Worm (Caenorhabditis elegans): Measurements from ENCODE around the gene kcnl-4.

kcnl-4 gene

ce11 chrV:14491097-14491496 is 39.8 kb upstream of the kcnl-4 start:
- TF ChIP-seq ceh-82 (tag; optimal IDR thresholded peaks at IDR 0.05) (no peak), nhr-23 (tag; optimal IDR thresholded peaks at IDR 0.05) (no peak), hmg-11 (tag; optimal IDR thresholded peaks at IDR 0.05) (no peak), nhr-43 (tag; optimal IDR thresholded peaks at IDR 0.05; ENCODE audit: poor library complexity, severe bottlenecking) (no peak), pha-4 (tag; optimal IDR thresholded peaks at IDR 0.05) (no peak), zag-1 (tag; optimal IDR thresholded peaks at IDR 0.05) (no peak), nhr-76 (tag; optimal IDR thresholded peaks at IDR 0.05) (no peak), nhr-11 (tag; optimal IDR thresholded peaks at IDR 0.05) (no peak), lsy-12 (tag; optimal IDR thresholded peaks at IDR 0.05) (no peak), eor-1 (tag; optimal IDR thresholded peaks at IDR 0.05) (no peak), ceh-9 (tag; optimal IDR thresholded peaks at IDR 0.05) (no peak), egl-27 (tag; optimal IDR thresholded peaks at IDR 0.05) (no peak)

DNA sequence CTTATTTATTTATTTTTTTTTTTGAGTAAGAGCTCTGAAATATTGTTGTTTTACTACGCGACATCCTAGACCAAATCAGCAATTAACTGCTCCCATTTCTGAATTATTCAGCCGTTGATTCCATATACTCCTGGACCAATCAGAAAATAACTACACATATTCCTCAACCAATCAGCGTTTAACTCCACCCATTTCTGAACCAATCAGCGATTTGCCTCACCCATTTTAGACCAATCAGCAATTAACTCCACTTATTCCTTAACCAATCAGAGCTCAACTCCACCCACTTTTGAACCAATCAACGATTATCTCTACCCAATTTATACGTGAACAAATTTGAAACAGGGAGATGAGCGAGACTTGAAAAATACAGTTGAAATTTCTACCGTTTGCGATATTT is 37.2 kb upstream of the kcnl-4 start:
- TF ChIP-seq nfya-1 (tag; optimal IDR thresholded peaks at IDR 0.05; ENCODE audit: insufficient read depth) (peak; percentile 78), lin-39 (tag; optimal IDR thresholded peaks at IDR 0.05) (no peak)

- TF ChIP-seq jun-1 (tag; optimal IDR thresholded peaks at IDR 0.05) (no peak), zag-1 (tag; optimal IDR thresholded peaks at IDR 0.05) (no peak), nfya-1 (tag; optimal IDR thresholded peaks at IDR 0.05; ENCODE audit: insufficient read depth) (no peak), fkh-2 (tag; optimal IDR thresholded peaks at IDR 0.05) (no peak), tbx-2 (tag; optimal IDR thresholded peaks at IDR 0.05) (no peak), ceh-28 (tag; optimal IDR thresholded peaks at IDR 0.05) (no peak), aly-2 (tag; optimal IDR thresholded peaks at IDR 0.05) (no peak), pqm-1 (tag; optimal IDR thresholded peaks at IDR 0.05) (no peak), elt-3 (tag; optimal IDR thresholded peaks at IDR 0.05) (no peak), daf-12 (tag; optimal IDR thresholded peaks at IDR 0.05) (no peak)
Measured at ce11 chrV:14495493-14495892, 35.4 kb upstream of the kcnl-4 start.

DNA sequence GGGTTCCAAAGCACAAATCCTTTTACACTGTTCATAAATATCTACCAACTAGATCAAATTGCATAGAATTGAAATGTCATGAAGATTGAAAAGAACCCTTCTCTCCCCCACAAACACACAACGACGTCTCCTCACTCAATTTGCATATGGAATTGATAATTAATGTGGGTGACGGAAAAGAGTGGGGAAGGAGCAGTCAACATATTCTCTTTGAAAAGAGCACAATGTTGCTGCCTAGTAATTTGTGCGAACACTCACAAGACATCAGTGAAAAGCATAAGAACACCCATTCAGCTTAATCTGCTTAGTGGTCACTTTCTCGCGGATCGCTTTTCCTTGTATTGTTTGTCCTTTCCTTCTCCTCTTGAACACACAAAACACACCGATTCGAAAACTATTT is 34.5 kb upstream of the kcnl-4 start:
- TF ChIP-seq lin-39 (tag; optimal IDR thresholded peaks at IDR 0.05) (no peak), ceh-28 (tag; optimal IDR thresholded peaks at IDR 0.05) (no peak), mdl-1 (tag; optimal IDR thresholded peaks at IDR 0.05) (no peak), nhr-25 (tag; optimal IDR thresholded peaks at IDR 0.05) (no peak), eor-1 (tag; optimal IDR thresholded peaks at IDR 0.05) (no peak), pha-4 (tag; optimal IDR thresholded peaks at IDR 0.05) (peak; percentile 18), ama-1 (optimal IDR thresholded peaks at IDR 0.05) (no peak), snpc-4 (tag; optimal IDR thresholded peaks at IDR 0.05) (no peak)

DNA sequence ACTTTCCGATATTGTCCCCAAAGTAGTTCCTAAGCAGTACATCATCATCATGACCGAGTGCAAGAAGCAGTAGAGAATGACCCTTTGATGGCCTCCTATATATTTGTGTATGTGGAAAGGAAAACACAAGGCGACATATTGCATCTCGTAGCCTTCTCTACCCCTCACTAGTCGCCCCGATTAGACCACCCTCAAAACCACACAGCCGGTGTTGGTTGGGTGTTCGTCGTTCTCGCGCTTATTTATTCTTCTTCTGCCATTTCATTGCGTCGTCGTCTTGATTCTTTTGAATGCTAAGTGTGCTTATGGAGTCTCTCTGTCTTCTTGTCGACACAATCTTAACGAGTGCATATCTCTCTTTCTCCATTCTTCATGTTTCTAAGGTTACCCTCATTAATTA is 32.7 kb upstream of the kcnl-4 start:
- TF ChIP-seq nhr-12 (tag; optimal IDR thresholded peaks at IDR 0.05), result no peak
- no peak for TF ChIP-seq nhr-237 (tag; optimal IDR thresholded peaks at IDR 0.05)
- no peak for TF ChIP-seq snpc-4 (tag; optimal IDR thresholded peaks at IDR 0.05)
- TF ChIP-seq tbx-2 (tag; optimal IDR thresholded peaks at IDR 0.05), result no peak
- no peak for TF ChIP-seq nhr-77 (tag; optimal IDR thresholded peaks at IDR 0.05)
- no peak for TF ChIP-seq eor-1 (tag; optimal IDR thresholded peaks at IDR 0.05)
- no peak for TF ChIP-seq daf-12 (tag; optimal IDR thresholded peaks at IDR 0.05)
- no peak for TF ChIP-seq fkh-10 (GFP tag; optimal IDR thresholded peaks at IDR 0.05)
- TF ChIP-seq hmg-11 (tag; optimal IDR thresholded peaks at IDR 0.05), result no peak
- TF ChIP-seq ama-1 (optimal IDR thresholded peaks at IDR 0.05), result no peak
- no peak for TF ChIP-seq lin-39 (tag; optimal IDR thresholded peaks at IDR 0.05)
- TF ChIP-seq fos-1 (tag; optimal IDR thresholded peaks at IDR 0.05), result no peak
- TF ChIP-seq unc-62 (GFP tag; optimal IDR thresholded peaks at IDR 0.05), result no peak
- TF ChIP-seq lsy-12 (tag; optimal IDR thresholded peaks at IDR 0.05), result no peak
- TF ChIP-seq R02D3.7 (tag; optimal IDR thresholded peaks at IDR 0.05), result no peak
- no peak for TF ChIP-seq nhr-43 (tag; optimal IDR thresholded peaks at IDR 0.05; ENCODE audit: poor library complexity, severe bottlenecking)

Measured in whole organism, L3 larva.